Worm (Caenorhabditis elegans) whole organism, L4/young adult: ENCODE results near the gene nuo-3.

Experiments
- W03F9.2 ChIP-seq: fragments of 150-350 bp; optimal IDR thresholded peaks from 2 replicates; lab custom pipeline; 2014; ENCODE audit warnings: missing biosample characterization, missing genetic modification characterization
- him-1 ChIP-seq: sonication (generic microtip); optimal IDR thresholded peaks from 2 replicates; lab custom pipeline; 2016; ENCODE audit warnings: missing genotype, missing genetic modification reagents, missing genetic modification characterization, missing compliant biosample characterization

DNA sequence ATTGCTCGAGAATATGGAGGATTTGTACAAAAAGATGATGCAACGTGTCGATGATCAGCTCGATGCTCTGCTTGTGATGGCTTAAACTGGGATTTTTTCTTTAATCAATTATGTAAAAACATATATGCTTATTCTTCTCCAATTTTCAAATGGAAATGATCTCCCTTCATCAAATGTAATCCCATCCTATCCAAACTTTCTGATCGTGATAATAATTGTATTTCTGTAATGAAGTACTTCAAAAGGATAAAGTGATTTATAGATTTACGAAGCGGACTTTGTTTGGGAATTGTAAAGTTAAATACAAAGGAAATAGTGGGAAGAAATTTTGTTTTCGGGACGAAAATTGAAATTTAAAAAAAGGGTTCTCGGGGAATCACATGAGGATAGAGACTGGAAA lies 6.8 kb downstream of the nuo-3 start:
- TF ChIP-seq W03F9.2 (no peak), him-1 (tag; lab: Kevin White, UChicago) (no peak)
